Fruit fly (Drosophila melanogaster) whole organism, prepupa: Measurements from ENCODE around the gene esg.

Experiments
- CG10631 ChIP-seq: fragments of 200-800 bp; sonication (Bioruptor generic); optimal IDR thresholded peaks from 2 replicates; lab custom pipeline; 2016; ENCODE audit warnings: missing biosample characterization, missing genetic modification characterization
- CG10669 ChIP-seq: fragments of 200-800 bp; sonication (Bioruptor generic); optimal IDR thresholded peaks from 3 replicates; lab custom pipeline; 2018; ENCODE audit warnings: missing biosample characterization, mild to moderate bottlenecking, missing genetic modification characterization, moderate library complexity
- CG11294 ChIP-seq: fragments of 200-800 bp; sonication (Bioruptor generic); IDR thresholded peaks from 2 replicates; pipeline ENCODE4 v1.3.6; 2022; ENCODE audit warnings: missing biosample characterization, missing genetic modification characterization
- CG11762 ChIP-seq: fragments of 200-800 bp; sonication (Bioruptor generic); optimal IDR thresholded peaks from 3 replicates; lab custom pipeline; 2016; ENCODE audit warnings: missing biosample characterization, missing genetic modification characterization; ENCODE audit not compliant: insufficient read depth
- CG15336 ChIP-seq: fragments of 200-800 bp; sonication (Bioruptor generic); IDR thresholded peaks from 2 replicates; pipeline ENCODE4 v1.3.6; 2022; ENCODE audit warnings: missing biosample characterization, missing genetic modification characterization
- CG3032 ChIP-seq: fragments of 200-800 bp; optimal IDR thresholded peaks from 2 replicates; lab custom pipeline; 2019; ENCODE audit warnings: missing biosample characterization, mild to moderate bottlenecking, missing genetic modification characterization, moderate library complexity
- CG31627 ChIP-seq: fragments of 200-800 bp; sonication (Bioruptor generic); optimal IDR thresholded peaks from 3 replicates; lab custom pipeline; 2016; ENCODE audit warnings: missing biosample characterization, missing genetic modification characterization
- CG32006 ChIP-seq: fragments of 200-800 bp; sonication (Bioruptor generic); optimal IDR thresholded peaks from 3 replicates; lab custom pipeline; 2017; ENCODE audit warnings: missing biosample characterization, mild to moderate bottlenecking, missing genetic modification characterization
- CG3919 ChIP-seq: fragments of 200-800 bp; sonication (Bioruptor generic); optimal IDR thresholded peaks from 3 replicates; lab custom pipeline; 2016; ENCODE audit warnings: missing biosample characterization, missing genetic modification characterization
- CG4318 ChIP-seq: fragments of 200-800 bp; sonication (Bioruptor generic); optimal IDR thresholded peaks from 3 replicates; lab custom pipeline; 2017; ENCODE audit warnings: missing biosample characterization, mild to moderate bottlenecking, missing genetic modification characterization
- CG6276 ChIP-seq: fragments of 200-800 bp; sonication (Bioruptor generic); optimal IDR thresholded peaks from 2 replicates; lab custom pipeline; 2017; ENCODE audit warnings: missing biosample characterization, mild to moderate bottlenecking, missing genetic modification characterization
- CG6792 ChIP-seq: fragments of 200-800 bp; sonication (Bioruptor generic); optimal IDR thresholded peaks from 3 replicates; lab custom pipeline; 2016; ENCODE audit warnings: missing biosample characterization, missing genetic modification characterization
- CG6808 ChIP-seq: fragments of 200-800 bp; sonication (Bioruptor generic); optimal IDR thresholded peaks from 3 replicates; lab custom pipeline; 2017; ENCODE audit warnings: missing biosample characterization, missing genetic modification characterization, mild to moderate bottlenecking, moderate library complexity, missing genetic modification reagents
- CG6854 ChIP-seq: fragments of 200-800 bp; sonication (Bioruptor generic); optimal IDR thresholded peaks from 2 replicates; lab custom pipeline; 2017; ENCODE audit warnings: missing biosample characterization, mild to moderate bottlenecking, missing genetic modification characterization
- CG7368 ChIP-seq: fragments of 200-800 bp; sonication (Bioruptor generic); optimal IDR thresholded peaks from 3 replicates; lab custom pipeline; 2016; ENCODE audit warnings: missing biosample characterization, missing genetic modification characterization
- CG8119 ChIP-seq: fragments of 200-800 bp; sonication (Bioruptor generic); IDR thresholded peaks from 3 replicates; pipeline ENCODE4 v1.3.6; 2022; ENCODE audit warnings: missing biosample characterization, missing genetic modification characterization
- CG8319 ChIP-seq: fragments of 200-800 bp; sonication (Bioruptor generic); optimal IDR thresholded peaks from 3 replicates; lab custom pipeline; 2016; ENCODE audit warnings: missing biosample characterization, missing genetic modification characterization
- CG8632 ChIP-seq: fragments of 200-800 bp; sonication (Bioruptor generic); optimal IDR thresholded peaks from 3 replicates; lab custom pipeline; 2016; ENCODE audit warnings: missing biosample characterization, missing genetic modification characterization
- Eip78C ChIP-seq: fragments of 200-800 bp; sonication (Bioruptor generic); peaks from one replicate; lab custom pipeline; 2016; ENCODE audit warnings: missing biosample characterization, missing genetic modification characterization
- Ets96B ChIP-seq: fragments of 200-800 bp; optimal IDR thresholded peaks from 2 replicates; lab custom pipeline; 2019; ENCODE audit warnings: missing biosample characterization, mild to moderate bottlenecking, missing genetic modification characterization, moderate library complexity
- Hr38 ChIP-seq: sonication (Bioruptor generic); optimal IDR thresholded peaks from 2 replicates; lab custom pipeline; 2016; ENCODE audit warnings: missing biosample characterization, missing genetic modification characterization
- Hr4 ChIP-seq: fragments of 200-800 bp; sonication (Bioruptor generic); optimal IDR thresholded peaks from 3 replicates; lab custom pipeline; 2016; ENCODE audit warnings: missing biosample characterization, missing genetic modification characterization
- Lpt ChIP-seq: fragments of 200-800 bp; sonication (Bioruptor generic); optimal IDR thresholded peaks from 3 replicates; lab custom pipeline; 2016; ENCODE audit warnings: missing biosample characterization, missing genetic modification characterization
- Smox ChIP-seq: fragments of 200-800 bp; sonication (Bioruptor generic); optimal IDR thresholded peaks from 3 replicates; lab custom pipeline; 2016; ENCODE audit warnings: missing biosample characterization, missing genetic modification characterization
- Sox102F ChIP-seq: fragments of 200-800 bp; sonication (Bioruptor generic); optimal IDR thresholded peaks from 2 replicates; lab custom pipeline; 2016; ENCODE audit warnings: missing biosample characterization, mild to moderate bottlenecking, missing genetic modification characterization
- Sox14 ChIP-seq: fragments of 200-800 bp; sonication (Bioruptor generic); optimal IDR thresholded peaks from 3 replicates; lab custom pipeline; 2016; ENCODE audit warnings: missing biosample characterization, missing genetic modification characterization
- Sox15 ChIP-seq: fragments of 200-800 bp; sonication (Bioruptor generic); optimal IDR thresholded peaks from 3 replicates; lab custom pipeline; 2016; ENCODE audit warnings: missing biosample characterization, missing genetic modification characterization
- achi ChIP-seq: fragments of 200-800 bp; sonication (Bioruptor generic); optimal IDR thresholded peaks from 3 replicates; lab custom pipeline; 2016; ENCODE audit warnings: missing biosample characterization, missing genetic modification characterization
- acj6 ChIP-seq: fragments of 200-800 bp; sonication (Bioruptor generic); optimal IDR thresholded peaks from 3 replicates; lab custom pipeline; 2016; ENCODE audit warnings: missing biosample characterization, missing genetic modification characterization
- cyc ChIP-seq: fragments of 200-800 bp; sonication (Bioruptor generic); optimal IDR thresholded peaks from 3 replicates; lab custom pipeline; 2016; ENCODE audit warnings: missing biosample characterization, missing genetic modification characterization
- dac ChIP-seq: fragments of 200-800 bp; sonication (Bioruptor generic); optimal IDR thresholded peaks from 2 replicates; lab custom pipeline; 2017; ENCODE audit warnings: missing biosample characterization, mild to moderate bottlenecking, missing genetic modification characterization
- esn ChIP-seq: fragments of 200-800 bp; sonication (Bioruptor generic); optimal IDR thresholded peaks from 2 replicates; lab custom pipeline; 2016; ENCODE audit warnings: missing biosample characterization, mild to moderate bottlenecking, missing genetic modification characterization, moderate library complexity
- fd85E ChIP-seq: fragments of 200-800 bp; sonication (Bioruptor generic); optimal IDR thresholded peaks from 3 replicates; lab custom pipeline; 2016; ENCODE audit warnings: missing biosample characterization, missing genetic modification characterization
- fkh ChIP-seq: fragments of 200-800 bp; sonication (Bioruptor generic); optimal IDR thresholded peaks from 3 replicates; lab custom pipeline; 2017; ENCODE audit warnings: missing biosample characterization, mild to moderate bottlenecking, missing genetic modification characterization, moderate library complexity
- net ChIP-seq: fragments of 200-800 bp; sonication (Bioruptor generic); optimal IDR thresholded peaks from 3 replicates; lab custom pipeline; 2016; ENCODE audit warnings: missing biosample characterization, missing genetic modification characterization
- pdm3 ChIP-seq: fragments of 200-800 bp; sonication (Bioruptor generic); optimal IDR thresholded peaks from 3 replicates; lab custom pipeline; 2016; ENCODE audit warnings: missing biosample characterization, missing genetic modification characterization
- salr ChIP-seq, 2 experiments: fragments of 200-800 bp; sonication (Bioruptor generic); optimal IDR thresholded peaks; 3 replicates each; lab custom pipeline; 2016 to 2018; ENCODE audit warnings: missing biosample characterization in 2 of 2, missing genetic modification characterization in 2 of 2, mild to moderate bottlenecking in 1 of 2
- ss ChIP-seq, 2 experiments: fragments of 200-800 bp; sonication (Bioruptor generic); optimal IDR thresholded peaks; 2 replicates in 1 of 2; 3 replicates in 1 of 2; lab custom pipeline; 2017 to 2018; ENCODE audit warnings: mild to moderate bottlenecking in 2 of 2, missing biosample characterization in 2 of 2, missing genetic modification characterization in 2 of 2, moderate library complexity in 1 of 2
- topi ChIP-seq: fragments of 200-800 bp; sonication (Bioruptor generic); optimal IDR thresholded peaks from 3 replicates; lab custom pipeline; 2016; ENCODE audit warnings: missing biosample characterization, missing genetic modification characterization
- vri ChIP-seq: fragments of 200-800 bp; sonication (Bioruptor generic); optimal IDR thresholded peaks from 3 replicates; lab custom pipeline; 2016; ENCODE audit warnings: missing biosample characterization, mild to moderate bottlenecking, missing genetic modification characterization

The esg gene

DNA sequence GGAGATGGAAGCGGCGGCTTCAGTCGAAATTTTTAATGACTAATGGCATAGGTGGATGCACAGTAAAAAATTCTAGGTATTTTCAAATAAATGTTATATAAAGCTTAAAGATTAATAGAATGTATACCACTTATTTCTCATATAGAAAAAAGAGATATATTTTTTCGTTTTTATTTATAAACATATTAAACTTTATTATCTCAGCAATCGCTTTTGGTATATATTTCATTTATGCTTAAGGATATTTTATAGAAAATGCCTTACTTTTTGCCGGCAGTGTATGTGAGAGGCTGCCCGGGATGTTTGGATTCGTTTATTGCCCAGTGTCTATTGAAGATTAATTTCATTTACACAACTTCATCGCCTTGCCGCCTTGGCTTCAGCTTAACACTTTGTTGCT is 18.8 kb upstream of the esg start (continued):
- TF ChIP-seq ss (GFP tag; optimal IDR thresholded peaks at IDR 0.05; lab: Kevin White, UChicago) (no peak), vri (GFP tag; lab: Kevin White, UChicago) (no peak), cyc (GFP tag; lab: Kevin White, UChicago) (no peak), Sox102F (no peak), CG3919 (GFP tag; lab: Kevin White, UChicago) (no peak), CG15336 (GFP tag; lab: Robert Waterston, UW) (no peak), CG8632 (GFP tag; lab: Kevin White, UChicago) (peak; percentile 22)

dm6 chr2L:15316410-15316809 is 17.3 kb upstream of the esg start:
- TF ChIP-seq ss (GFP tag; optimal IDR thresholded peaks at IDR 0.05; lab: Kevin White, UChicago) (no peak), Eip78C (GFP tag; lab: Kevin White, UChicago) (peak; percentile 53), Sox15 (GFP tag; lab: Kevin White, UChicago) (no peak), esn (GFP tag; lab: Kevin White, UChicago) (no peak)

DNA sequence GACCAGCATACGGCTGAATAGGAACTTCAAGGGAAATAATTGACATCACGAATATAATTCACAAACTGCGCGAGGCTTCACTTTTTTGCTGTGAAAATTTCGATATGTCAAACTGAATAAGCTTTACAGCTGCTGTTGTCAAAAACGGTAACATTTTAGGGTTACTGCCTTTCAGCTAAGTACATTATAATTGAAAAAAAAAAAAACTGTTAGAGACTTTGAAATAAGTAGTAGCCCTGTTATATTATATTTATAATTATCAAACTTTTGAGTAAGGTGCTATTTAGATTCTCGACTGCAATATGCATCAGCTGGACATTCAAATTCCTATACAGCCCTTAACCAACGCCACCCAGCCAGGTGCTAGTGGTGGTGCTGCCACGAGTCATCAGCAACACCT is 14.9 kb upstream of the esg start, which contains the start of gene nht:
Gene nht (minus strand): TSS at position 101 of the 400 bp plus-strand sequence.
- TF ChIP-seq CG8319 (GFP tag; lab: Kevin White, UChicago) (no peak), achi (GFP tag; lab: Kevin White, UChicago) (no peak)

- TF ChIP-seq CG10669 (GFP tag; lab: Kevin White, UChicago) (no peak), pdm3 (no peak), net (no peak), Sox14 (GFP tag; lab: Kevin White, UChicago) (no peak), achi (GFP tag; lab: Kevin White, UChicago) (no peak), fkh (GFP tag; lab: Kevin White, UChicago) (no peak), Sox102F (no peak), Ets96B (no peak), Hr38 (GFP tag; lab: Kevin White, UChicago) (no peak), esn (GFP tag; lab: Kevin White, UChicago) (no peak), CG8632 (GFP tag; lab: Kevin White, UChicago) (no peak), CG11294 (GFP tag; lab: Robert Waterston, UW) (no peak), CG10631 (GFP tag; lab: Kevin White, UChicago) (no peak), cyc (GFP tag; lab: Kevin White, UChicago) (no peak), CG7368 (GFP tag; lab: Kevin White, UChicago) (no peak), dac (GFP tag; lab: Kevin White, UChicago) (no peak)
- TF ChIP-seq, all 60 proteins: peak for 0
These were observed 14.5 kb upstream of the esg start for dm6 chr2L:15319208-15319607.

dm6 chr2L:15319874-15320273 is 13.8 kb upstream of the esg start:
- TF ChIP-seq CG6808 (GFP tag; lab: Kevin White, UChicago) (no peak), CG11762 (GFP tag; lab: Kevin White, UChicago) (no peak), Sox102F (no peak), CG15336 (GFP tag; lab: Robert Waterston, UW) (no peak), pdm3 (no peak), fd85E (GFP tag; lab: Kevin White, UChicago) (no peak), CG6854 (no peak), vri (GFP tag; lab: Kevin White, UChicago) (no peak), acj6 (GFP tag; lab: Kevin White, UChicago) (no peak), Smox (GFP tag; lab: Kevin White, UChicago) (no peak), net (no peak)

DNA sequence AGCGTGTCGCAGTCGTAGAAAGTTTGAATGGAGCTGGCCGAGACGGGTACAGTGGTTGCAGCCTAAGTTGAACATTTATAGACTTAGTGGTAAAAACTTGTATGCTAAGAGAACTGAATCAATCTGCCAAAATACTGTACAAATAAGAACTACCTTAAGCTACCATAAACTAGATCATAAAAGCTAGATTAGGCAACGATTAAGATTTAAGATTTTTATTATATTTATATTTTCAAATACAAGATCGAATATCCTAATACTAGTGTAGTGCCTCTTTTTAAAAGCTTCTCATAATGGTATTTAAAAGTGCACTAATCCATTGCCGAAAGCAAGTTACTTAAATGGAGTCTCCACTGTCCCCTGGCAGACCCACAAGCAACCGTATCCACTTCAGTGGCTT is 12.3 kb upstream of the esg start:
- TF ChIP-seq CG8119 (GFP tag; lab: Robert Waterston, UW) (peak; percentile 73), CG31627 (GFP tag; lab: Kevin White, UChicago) (no peak), CG3032 (no peak), Ets96B (no peak), acj6 (GFP tag; lab: Kevin White, UChicago) (peak; percentile 17), CG6792 (GFP tag; lab: Kevin White, UChicago) (no peak), salr (GFP tag; optimal IDR thresholded peaks at IDR 0.05; lab: Kevin White, UChicago) (peak in 1 of 2 experiments; percentile 19), CG4318 (GFP tag; lab: Kevin White, UChicago) (peak; percentile 78), Lpt (GFP tag; lab: Kevin White, UChicago) (peak; percentile 28), dac (GFP tag; lab: Kevin White, UChicago) (peak; percentile 50), net (peak; percentile 10), cyc (GFP tag; lab: Kevin White, UChicago) (no peak), CG6276 (GFP tag; lab: Kevin White, UChicago) (peak; percentile 70), CG32006 (GFP tag; lab: Kevin White, UChicago) (peak; percentile 88), Eip78C (GFP tag; lab: Kevin White, UChicago) (peak; percentile 67), CG3919 (GFP tag; lab: Kevin White, UChicago) (peak; percentile 5), vri (GFP tag; lab: Kevin White, UChicago) (no peak), Hr4 (GFP tag; lab: Kevin White, UChicago) (peak; percentile 67), ss (GFP tag; optimal IDR thresholded peaks at IDR 0.05; lab: Kevin White, UChicago) (no peak), CG15336 (GFP tag; lab: Robert Waterston, UW) (peak; percentile 69), Sox102F (no peak), topi (GFP tag; lab: Kevin White, UChicago) (no peak)
